Fruit fly (Drosophila melanogaster) whole organism, prepupa: Measurements from ENCODE around the gene Miga.

Experiments used
- CG10631 ChIP-seq: fragments of 200-800 bp; sonication (Bioruptor generic); optimal IDR thresholded peaks from 2 replicates; lab custom pipeline; 2016; ENCODE audit warnings: missing biosample characterization, missing genetic modification characterization
- CG11294 ChIP-seq: fragments of 200-800 bp; sonication (Bioruptor generic); IDR thresholded peaks from 2 replicates; pipeline ENCODE4 v1.3.6; 2022; ENCODE audit warnings: missing biosample characterization, missing genetic modification characterization
- CG15336 ChIP-seq: fragments of 200-800 bp; sonication (Bioruptor generic); IDR thresholded peaks from 2 replicates; pipeline ENCODE4 v1.3.6; 2022; ENCODE audit warnings: missing biosample characterization, missing genetic modification characterization
- CG1621 ChIP-seq: fragments of 200-800 bp; sonication (Bioruptor generic); optimal IDR thresholded peaks from 3 replicates; lab custom pipeline; 2018; ENCODE audit warnings: missing biosample characterization, mild to moderate bottlenecking, missing genetic modification characterization
- CG16779 ChIP-seq: fragments of 200-800 bp; sonication (Bioruptor generic); optimal IDR thresholded peaks from 3 replicates; lab custom pipeline; 2017; ENCODE audit warnings: missing biosample characterization, mild to moderate bottlenecking, missing genetic modification characterization
- CG3032 ChIP-seq: fragments of 200-800 bp; optimal IDR thresholded peaks from 2 replicates; lab custom pipeline; 2019; ENCODE audit warnings: missing biosample characterization, mild to moderate bottlenecking, missing genetic modification characterization, moderate library complexity
- CG32006 ChIP-seq: fragments of 200-800 bp; sonication (Bioruptor generic); optimal IDR thresholded peaks from 3 replicates; lab custom pipeline; 2017; ENCODE audit warnings: missing biosample characterization, mild to moderate bottlenecking, missing genetic modification characterization
- CG3919 ChIP-seq: fragments of 200-800 bp; sonication (Bioruptor generic); optimal IDR thresholded peaks from 3 replicates; lab custom pipeline; 2016; ENCODE audit warnings: missing biosample characterization, missing genetic modification characterization
- CG4318 ChIP-seq: fragments of 200-800 bp; sonication (Bioruptor generic); optimal IDR thresholded peaks from 3 replicates; lab custom pipeline; 2017; ENCODE audit warnings: missing biosample characterization, mild to moderate bottlenecking, missing genetic modification characterization
- CG6163 ChIP-seq: fragments of 200-800 bp; sonication (Bioruptor generic); IDR thresholded peaks from 3 replicates; pipeline ENCODE4 v1.3.6; 2022; ENCODE audit warnings: missing biosample characterization, missing genetic modification characterization
- CG6276 ChIP-seq: fragments of 200-800 bp; sonication (Bioruptor generic); optimal IDR thresholded peaks from 2 replicates; lab custom pipeline; 2017; ENCODE audit warnings: missing biosample characterization, mild to moderate bottlenecking, missing genetic modification characterization
- CG6808 ChIP-seq: fragments of 200-800 bp; sonication (Bioruptor generic); optimal IDR thresholded peaks from 3 replicates; lab custom pipeline; 2017; ENCODE audit warnings: missing biosample characterization, missing genetic modification characterization, mild to moderate bottlenecking, moderate library complexity, missing genetic modification reagents
- CG6854 ChIP-seq: fragments of 200-800 bp; sonication (Bioruptor generic); optimal IDR thresholded peaks from 2 replicates; lab custom pipeline; 2017; ENCODE audit warnings: missing biosample characterization, mild to moderate bottlenecking, missing genetic modification characterization
- CG7368 ChIP-seq: fragments of 200-800 bp; sonication (Bioruptor generic); optimal IDR thresholded peaks from 3 replicates; lab custom pipeline; 2016; ENCODE audit warnings: missing biosample characterization, missing genetic modification characterization
- CG8119 ChIP-seq: fragments of 200-800 bp; sonication (Bioruptor generic); IDR thresholded peaks from 3 replicates; pipeline ENCODE4 v1.3.6; 2022; ENCODE audit warnings: missing biosample characterization, missing genetic modification characterization
- CG8319 ChIP-seq: fragments of 200-800 bp; sonication (Bioruptor generic); optimal IDR thresholded peaks from 3 replicates; lab custom pipeline; 2016; ENCODE audit warnings: missing biosample characterization, missing genetic modification characterization
- CG8632 ChIP-seq: fragments of 200-800 bp; sonication (Bioruptor generic); optimal IDR thresholded peaks from 3 replicates; lab custom pipeline; 2016; ENCODE audit warnings: missing biosample characterization, missing genetic modification characterization
- CG9139 ChIP-seq: fragments of 200-800 bp; sonication (Bioruptor generic); optimal IDR thresholded peaks from 3 replicates; lab custom pipeline; 2017; ENCODE audit warnings: missing biosample characterization, mild to moderate bottlenecking, missing genetic modification characterization
- Eip75B ChIP-seq: fragments of 200-800 bp; sonication (Bioruptor generic); optimal IDR thresholded peaks from 3 replicates; lab custom pipeline; 2016; ENCODE audit warnings: missing biosample characterization, missing genetic modification characterization
- Eip78C ChIP-seq: fragments of 200-800 bp; sonication (Bioruptor generic); peaks from one replicate; lab custom pipeline; 2016; ENCODE audit warnings: missing biosample characterization, missing genetic modification characterization
- Eip93F ChIP-seq: fragments of 200-800 bp; sonication (Bioruptor generic); optimal IDR thresholded peaks from 2 replicates; lab custom pipeline; 2016; ENCODE audit warnings: missing biosample characterization, mild to moderate bottlenecking, missing genetic modification characterization
- Ets96B ChIP-seq: fragments of 200-800 bp; optimal IDR thresholded peaks from 2 replicates; lab custom pipeline; 2019; ENCODE audit warnings: missing biosample characterization, mild to moderate bottlenecking, missing genetic modification characterization, moderate library complexity
- Gug ChIP-seq: fragments of 200-800 bp; sonication (Bioruptor generic); IDR thresholded peaks from 2 replicates; pipeline ENCODE4 v1.3.6; 2022; ENCODE audit warnings: missing biosample characterization, missing genetic modification characterization
- Hr38 ChIP-seq: sonication (Bioruptor generic); optimal IDR thresholded peaks from 2 replicates; lab custom pipeline; 2016; ENCODE audit warnings: missing biosample characterization, missing genetic modification characterization
- Lpt ChIP-seq: fragments of 200-800 bp; sonication (Bioruptor generic); optimal IDR thresholded peaks from 3 replicates; lab custom pipeline; 2016; ENCODE audit warnings: missing biosample characterization, missing genetic modification characterization
- Smox ChIP-seq: fragments of 200-800 bp; sonication (Bioruptor generic); optimal IDR thresholded peaks from 3 replicates; lab custom pipeline; 2016; ENCODE audit warnings: missing biosample characterization, missing genetic modification characterization
- Sox15 ChIP-seq: fragments of 200-800 bp; sonication (Bioruptor generic); optimal IDR thresholded peaks from 3 replicates; lab custom pipeline; 2016; ENCODE audit warnings: missing biosample characterization, missing genetic modification characterization
- achi ChIP-seq: fragments of 200-800 bp; sonication (Bioruptor generic); optimal IDR thresholded peaks from 3 replicates; lab custom pipeline; 2016; ENCODE audit warnings: missing biosample characterization, missing genetic modification characterization
- acj6 ChIP-seq: fragments of 200-800 bp; sonication (Bioruptor generic); optimal IDR thresholded peaks from 3 replicates; lab custom pipeline; 2016; ENCODE audit warnings: missing biosample characterization, missing genetic modification characterization
- eg ChIP-seq: fragments of 200-800 bp; sonication (Bioruptor generic); IDR thresholded peaks from 3 replicates; pipeline ENCODE4 v1.3.6; 2022; ENCODE audit warnings: missing biosample characterization, missing genetic modification characterization
- esn ChIP-seq: fragments of 200-800 bp; sonication (Bioruptor generic); optimal IDR thresholded peaks from 2 replicates; lab custom pipeline; 2016; ENCODE audit warnings: missing biosample characterization, mild to moderate bottlenecking, missing genetic modification characterization, moderate library complexity
- fd85E ChIP-seq: fragments of 200-800 bp; sonication (Bioruptor generic); optimal IDR thresholded peaks from 3 replicates; lab custom pipeline; 2016; ENCODE audit warnings: missing biosample characterization, missing genetic modification characterization
- fkh ChIP-seq: fragments of 200-800 bp; sonication (Bioruptor generic); optimal IDR thresholded peaks from 3 replicates; lab custom pipeline; 2017; ENCODE audit warnings: missing biosample characterization, mild to moderate bottlenecking, missing genetic modification characterization, moderate library complexity
- salr ChIP-seq, 2 experiments: fragments of 200-800 bp; sonication (Bioruptor generic); optimal IDR thresholded peaks; 3 replicates each; lab custom pipeline; 2016 to 2018; ENCODE audit warnings: missing biosample characterization in 2 of 2, missing genetic modification characterization in 2 of 2, mild to moderate bottlenecking in 1 of 2
- spab ChIP-seq: fragments of 200-800 bp; sonication (Bioruptor generic); optimal IDR thresholded peaks from 2 replicates; lab custom pipeline; 2017; ENCODE audit warnings: missing biosample characterization, mild to moderate bottlenecking, missing genetic modification characterization, missing genetic modification reagents
- ss ChIP-seq, 2 experiments: fragments of 200-800 bp; sonication (Bioruptor generic); optimal IDR thresholded peaks; 2 replicates in 1 of 2; 3 replicates in 1 of 2; lab custom pipeline; 2017 to 2018; ENCODE audit warnings: mild to moderate bottlenecking in 2 of 2, missing biosample characterization in 2 of 2, missing genetic modification characterization in 2 of 2, moderate library complexity in 1 of 2
- svp ChIP-seq: fragments of 200-800 bp; sonication (Bioruptor generic); peaks from one replicate; lab custom pipeline; 2016; ENCODE audit warnings: missing biosample characterization, missing genetic modification characterization
- topi ChIP-seq: fragments of 200-800 bp; sonication (Bioruptor generic); optimal IDR thresholded peaks from 3 replicates; lab custom pipeline; 2016; ENCODE audit warnings: missing biosample characterization, missing genetic modification characterization
- vri ChIP-seq: fragments of 200-800 bp; sonication (Bioruptor generic); optimal IDR thresholded peaks from 3 replicates; lab custom pipeline; 2016; ENCODE audit warnings: missing biosample characterization, mild to moderate bottlenecking, missing genetic modification characterization

The Miga gene

DNA sequence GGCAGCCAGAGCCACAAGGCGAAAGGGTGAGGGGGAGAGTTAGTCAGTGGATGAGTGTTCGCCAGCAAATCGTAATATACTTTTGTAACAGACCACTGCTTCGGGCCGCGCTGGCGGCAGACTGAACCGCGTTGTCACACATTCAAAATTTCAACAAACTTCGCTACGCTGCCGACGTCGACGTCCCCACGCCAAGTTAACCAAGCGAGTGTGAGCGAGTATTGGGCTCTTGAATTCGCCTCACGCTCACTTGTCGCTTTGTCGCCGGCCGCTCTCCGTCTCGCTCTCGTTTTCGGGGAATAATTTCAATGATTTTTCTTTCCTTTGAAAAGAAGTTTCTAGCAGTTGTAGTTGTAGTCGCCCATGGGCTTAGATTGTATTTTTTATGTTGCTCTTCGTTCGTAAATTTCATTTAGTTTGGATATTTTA is 26.1 kb downstream of the Miga start, which contains the start of gene lawc (continued):
- TF ChIP-seq esn (peak; percentile 30), CG16779 (tag; lab: Kevin White, UChicago) (peak; percentile 63), CG6854 (GFP tag; lab: Kevin White, UChicago) (peak; percentile 85), Eip78C (GFP tag; lab: Kevin White, UChicago) (peak; percentile 87), Sox15 (GFP tag; lab: Kevin White, UChicago) (no peak), CG10631 (GFP tag; lab: Kevin White, UChicago) (no peak), CG15336 (GFP tag; lab: Robert Waterston, UW) (peak; percentile 88; the same call in 1 of the 2 replicates), CG4318 (GFP tag; lab: Kevin White, UChicago) (no peak), salr (GFP tag; optimal IDR thresholded peaks at IDR 0.05; lab: Kevin White, UChicago) (no peak), CG8319 (GFP tag; lab: Kevin White, UChicago) (no peak), CG6276 (GFP tag; lab: Kevin White, UChicago) (peak; percentile 60), acj6 (GFP tag; lab: Kevin White, UChicago) (no peak), fkh (GFP tag; lab: Kevin White, UChicago) (peak; percentile 4), CG1621 (no peak)
- TF ChIP-seq, all 60 proteins: peak for 35

DNA sequence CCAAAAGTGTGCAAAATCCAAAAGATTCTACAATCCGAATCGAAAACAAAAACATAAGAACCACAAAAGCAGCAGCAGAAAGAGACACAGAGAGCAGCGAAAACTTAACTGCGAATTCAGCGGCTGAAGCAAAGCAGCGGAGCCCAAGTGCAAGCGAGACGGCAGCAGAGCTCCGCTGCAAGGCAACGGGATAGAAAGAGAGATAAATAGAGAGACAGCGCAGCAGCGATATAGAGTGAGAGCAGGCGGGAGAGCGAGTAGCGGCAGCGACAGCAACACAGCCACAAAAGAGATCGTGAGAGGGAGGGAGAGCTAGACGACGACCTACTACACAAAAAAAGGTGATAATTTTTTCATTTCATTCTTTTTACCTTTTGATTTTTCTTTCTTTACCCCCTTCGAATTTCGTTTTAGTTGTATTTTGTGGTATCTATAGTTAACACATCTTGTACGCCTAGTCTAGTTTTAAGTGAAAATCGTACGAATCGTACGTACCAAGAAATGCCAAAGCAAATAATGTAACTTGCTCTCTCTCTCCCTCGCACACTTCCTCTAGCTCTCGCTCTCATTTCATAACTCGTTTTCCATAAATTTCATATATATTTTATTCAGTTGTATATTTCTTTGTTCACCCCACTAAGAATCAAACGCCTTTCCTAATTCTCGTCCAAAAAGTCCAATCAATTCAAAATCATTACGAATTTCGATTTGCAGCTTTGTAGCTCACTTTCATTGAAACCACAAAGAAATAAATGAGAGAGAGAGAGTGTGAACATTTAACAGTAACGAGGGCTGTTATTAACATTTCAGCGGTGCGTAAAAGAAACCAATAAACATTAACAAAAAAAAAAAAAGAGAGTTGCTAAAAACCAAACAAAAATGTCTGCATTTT is 27.0 kb downstream of the Miga start:
- peak; percentile 28 for TF ChIP-seq CG7368 (GFP tag; lab: Kevin White, UChicago)
- TF ChIP-seq CG16779 (tag; lab: Kevin White, UChicago) = peak; percentile 30
- no peak for TF ChIP-seq CG1621
- TF ChIP-seq Lpt (GFP tag; lab: Kevin White, UChicago) = no peak
- peak; percentile 20 for TF ChIP-seq CG32006 (GFP tag; lab: Kevin White, UChicago)
- TF ChIP-seq acj6 (GFP tag; lab: Kevin White, UChicago) = no peak
- peak; percentile 26 for TF ChIP-seq Ets96B
- no peak for TF ChIP-seq Sox15 (GFP tag; lab: Kevin White, UChicago)
- TF ChIP-seq fkh (GFP tag; lab: Kevin White, UChicago) = peak; percentile 4
- peak; percentile 70 for TF ChIP-seq fd85E
- TF ChIP-seq vri (GFP tag; lab: Kevin White, UChicago) = no peak
- no peak for TF ChIP-seq salr (GFP tag; optimal IDR thresholded peaks at IDR 0.05; lab: Kevin White, UChicago)
- peak; percentile 10 for TF ChIP-seq spab (GFP tag; lab: Kevin White, UChicago)
- peak; percentile 91 for TF ChIP-seq CG6163
- TF ChIP-seq Gug = peak; percentile 68
- TF ChIP-seq CG9139 (GFP tag; lab: Kevin White, UChicago) = peak; percentile 50
- peak; percentile 4 for TF ChIP-seq CG3032 (tag; lab: Kevin White, UChicago)
- TF ChIP-seq CG8119 = peak; percentile 67
- no peak for TF ChIP-seq Eip75B (GFP tag; lab: Kevin White, UChicago)
- peak; percentile 17 for TF ChIP-seq svp (GFP tag; lab: Kevin White, UChicago)
- TF ChIP-seq eg (GFP tag; lab: Robert Waterston, UW) = peak; percentile 83
- TF ChIP-seq ss (GFP tag; optimal IDR thresholded peaks at IDR 0.05; lab: Kevin White, UChicago) = peak; percentile 6 to 34
- TF ChIP-seq CG3919 = no peak
- no peak for TF ChIP-seq topi (GFP tag; lab: Kevin White, UChicago)
- no peak for TF ChIP-seq Eip93F (GFP tag; lab: Kevin White, UChicago)
- TF ChIP-seq CG8632 (GFP tag; lab: Kevin White, UChicago) = no peak
- no peak for TF ChIP-seq Hr38 (GFP tag; lab: Kevin White, UChicago)
- no peak for TF ChIP-seq CG10631 (GFP tag; lab: Kevin White, UChicago)
- peak; percentile 9 for TF ChIP-seq achi (GFP tag; lab: Kevin White, UChicago)
- TF ChIP-seq Smox = no peak
- peak; percentile 64; the same call in 1 of the 2 replicates for TF ChIP-seq CG11294 (GFP tag; lab: Robert Waterston, UW)
- peak; percentile 83 for TF ChIP-seq CG15336 (GFP tag; lab: Robert Waterston, UW)
- peak; percentile 40 for TF ChIP-seq CG6808 (GFP tag; lab: Kevin White, UChicago)
- no peak for TF ChIP-seq CG6854 (GFP tag; lab: Kevin White, UChicago)
- peak; percentile 39 for TF ChIP-seq CG6276 (GFP tag; lab: Kevin White, UChicago)
